Worm (Caenorhabditis elegans): Measurements from ENCODE around the gene col-121.

- TF ChIP-seq nhr-237 (tag; optimal IDR thresholded peaks at IDR 0.05), result no peak
- TF ChIP-seq nhr-23 (tag; optimal IDR thresholded peaks at IDR 0.05), result no peak
- TF ChIP-seq nhr-12 (tag; optimal IDR thresholded peaks at IDR 0.05), result no peak
- no peak for TF ChIP-seq lin-11 (tag; optimal IDR thresholded peaks at IDR 0.05)
- no peak for TF ChIP-seq lin-39 (tag; optimal IDR thresholded peaks at IDR 0.05)
- TF ChIP-seq unc-39 (tag; optimal IDR thresholded peaks at IDR 0.05), result no peak
- no peak for TF ChIP-seq mbf-1 (tag; optimal IDR thresholded peaks at IDR 0.05)
- no peak for TF ChIP-seq nhr-25 (tag; optimal IDR thresholded peaks at IDR 0.05)
- TF ChIP-seq nhr-77 (tag; optimal IDR thresholded peaks at IDR 0.05), result no peak
Measured at ce11 chrIV:9408004-9408403, 12.0 kb upstream of the col-121 start, which contains the start of gene F56D5.5.

Measured in whole organism, L2 larva.